Fruit fly (Drosophila melanogaster) whole organism, larva: ENCODE measurements around the gene CG42816.
A peak's percentile ranks its signal among the peaks of the same experiment; 100 is the strongest.

ENCODE experiments used
- noc ChIP-seq: fragments of 200-800 bp; sonication (Bioruptor generic); optimal IDR thresholded peaks from 3 replicates; lab custom pipeline; 2019; ENCODE audit warnings: missing biosample characterization, mild to moderate bottlenecking, missing genetic modification characterization, moderate library complexity

CG42816 gene

DNA sequence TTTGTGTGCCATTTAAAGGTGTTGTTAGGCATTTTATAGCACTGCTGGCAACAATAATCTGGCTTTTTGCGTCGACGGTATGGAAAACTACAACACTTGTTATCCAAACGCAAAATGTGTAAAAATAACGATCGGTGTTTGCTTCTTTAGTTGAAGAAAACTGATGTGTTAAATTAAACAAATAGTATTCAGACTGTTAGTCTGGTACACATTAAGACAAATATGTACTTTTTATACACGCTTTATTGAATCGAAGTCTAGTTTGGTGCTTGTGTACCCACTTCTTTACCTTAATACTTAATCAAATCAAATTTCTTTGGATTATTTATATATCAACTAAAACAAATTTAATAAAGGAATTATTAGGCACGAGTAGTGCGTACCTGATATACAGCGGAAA, 5.9 kb downstream of the CG42816 start:
- TF ChIP-seq noc (tag; lab: Kevin White, UChicago) = no peak

DNA sequence AAGACGTTTGTCGTGTGGAACGTTAAGA, 6.1 kb downstream of the CG42816 start, which contains the start of gene CG42815:
Gene CG42815, minus strand, starts transcription at position 20 of the 28 bp plus-strand sequence.
- TF ChIP-seq noc (tag; lab: Kevin White, UChicago) = no peak

DNA sequence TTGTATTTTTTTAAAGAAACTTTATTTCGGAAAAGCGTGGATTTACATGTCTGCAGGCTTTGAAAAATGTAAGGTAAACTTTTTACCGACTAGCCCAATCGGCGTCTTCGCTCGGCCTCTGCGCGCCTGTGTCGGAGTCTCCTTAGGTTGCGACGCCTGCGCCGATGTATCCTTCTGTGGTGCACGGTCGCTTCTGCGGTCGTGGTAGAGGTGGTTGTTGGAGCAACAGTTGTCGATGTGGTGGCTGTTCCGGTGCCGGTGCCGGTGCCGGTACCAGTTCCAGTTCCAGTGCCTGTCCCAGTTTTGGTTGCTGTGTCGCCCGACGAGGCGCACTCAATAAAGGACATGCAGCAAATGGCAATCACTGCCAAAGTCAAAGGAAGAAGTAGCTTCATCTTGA, 6.3 kb downstream of the CG42816 start:
- TF ChIP-seq noc (tag; lab: Kevin White, UChicago) = no peak

DNA sequence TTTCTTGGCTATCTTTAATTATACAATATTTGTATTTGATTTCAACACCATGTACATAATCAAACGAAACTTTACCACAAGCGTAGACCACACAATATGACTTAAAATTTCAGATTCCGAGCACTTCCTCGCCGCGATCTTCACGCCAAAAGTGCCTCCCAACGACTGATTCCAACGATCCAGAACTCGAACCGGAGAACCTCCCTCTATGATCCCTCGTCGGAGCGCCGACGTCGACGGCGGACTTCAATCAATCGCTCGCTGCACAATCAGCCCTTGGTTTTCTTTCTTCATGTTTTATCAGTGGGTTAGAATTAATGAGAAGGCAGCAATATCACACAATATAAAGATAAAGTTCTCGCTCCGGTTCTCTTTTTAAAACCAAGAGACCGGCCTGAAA, 33.4 kb downstream of the CG42816 start, which contains the start of the genes Adgf-A and Adgf-A2:
Gene Adgf-A, minus strand, starts transcription at position 172 of the 400 bp plus-strand sequence.
Gene Adgf-A2, minus strand, starts transcription at position 172 of the 400 bp plus-strand sequence.
- no peak for TF ChIP-seq noc (tag; lab: Kevin White, UChicago)

DNA sequence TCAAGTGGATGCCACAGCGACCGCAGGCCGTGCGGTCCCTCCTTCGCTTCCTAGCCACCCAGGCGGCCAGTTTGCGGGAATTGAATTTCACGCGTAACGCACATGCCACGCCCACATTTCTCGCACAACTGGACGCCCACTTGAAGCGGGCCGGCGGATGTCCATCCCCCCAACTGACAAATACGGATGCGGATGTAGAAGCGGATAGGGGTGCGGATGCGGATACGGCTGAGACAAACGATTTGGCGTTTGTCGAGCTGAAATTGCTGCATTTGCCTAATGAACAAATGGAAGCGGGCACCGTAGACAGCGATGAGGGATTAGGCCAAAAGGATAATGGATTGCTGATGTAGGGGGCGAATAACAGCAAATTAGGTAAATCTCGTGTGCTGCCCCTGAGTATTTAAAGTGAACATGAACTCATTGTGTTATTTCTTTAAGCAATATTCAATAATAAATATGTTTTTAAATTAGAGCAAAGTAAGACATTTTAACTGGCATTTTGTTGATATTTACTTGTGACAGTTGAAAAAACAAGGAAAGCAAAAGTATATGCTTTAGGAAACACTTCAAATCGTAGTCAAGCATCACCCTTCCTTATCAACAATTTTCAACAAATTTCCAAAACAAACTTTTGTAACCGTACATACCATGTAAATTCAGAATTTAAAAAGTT, 38.2 kb downstream of the CG42816 start, which contains the start of gene CG32181:
Gene CG32181, plus strand, starts transcription at position 626 of the 676 bp plus-strand sequence.
- TF ChIP-seq noc (tag; lab: Kevin White, UChicago) = no peak

DNA sequence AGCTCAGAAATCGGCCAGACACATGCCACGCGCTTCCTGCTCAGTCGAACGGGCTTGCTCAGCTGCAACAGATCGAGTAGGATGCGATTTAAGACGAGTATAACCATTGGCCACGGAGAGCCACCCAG, 39.4 kb downstream of the CG42816 start, which contains the start of gene CG32182:
Gene CG32182, plus strand, starts transcription at position 29 of the 128 bp plus-strand sequence.
- TF ChIP-seq noc (tag; lab: Kevin White, UChicago) = no peak

DNA sequence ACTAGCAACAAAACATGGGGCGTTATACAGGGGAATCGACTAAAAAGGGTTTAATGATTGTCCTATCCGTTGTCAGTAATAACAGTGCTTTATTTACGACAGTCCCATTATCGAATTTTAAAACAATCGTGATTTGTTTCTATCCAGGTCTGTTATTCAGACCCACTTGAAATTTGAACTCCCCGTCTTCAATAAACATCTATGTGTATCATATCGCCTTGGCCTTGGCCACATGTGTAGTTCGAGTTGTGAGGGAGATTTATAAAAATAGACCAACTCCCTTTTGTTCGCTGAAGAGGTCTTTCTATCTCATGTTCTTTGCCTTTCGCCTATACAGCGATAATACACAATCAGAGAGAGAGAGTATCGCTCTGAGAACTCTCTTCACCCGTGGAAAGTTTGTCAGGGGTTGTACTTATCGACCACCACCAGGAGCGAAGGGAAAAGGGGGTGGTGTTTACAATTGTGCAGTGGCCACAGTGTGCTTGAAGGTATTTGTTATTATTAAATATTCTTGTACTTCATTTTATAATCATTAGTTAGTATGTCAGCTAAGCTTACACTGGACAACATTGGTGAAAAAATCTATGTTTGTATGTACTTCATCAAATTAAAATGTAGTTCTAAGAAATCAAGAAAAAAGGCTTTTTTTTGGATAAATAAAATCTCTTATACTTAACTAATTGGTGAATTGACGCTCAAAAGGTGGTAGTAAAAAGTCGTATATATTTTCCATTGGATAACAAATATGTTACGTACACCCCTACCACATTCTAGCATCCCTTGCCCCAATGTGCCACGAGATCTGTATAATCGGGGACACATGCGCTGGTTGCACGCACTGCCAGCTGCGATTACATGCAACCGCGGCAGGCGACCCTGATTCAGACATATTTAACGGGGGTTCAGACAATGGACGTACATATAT, 40.0 kb downstream of the CG42816 start:
- no peak for TF ChIP-seq noc (tag; lab: Kevin White, UChicago)

DNA sequence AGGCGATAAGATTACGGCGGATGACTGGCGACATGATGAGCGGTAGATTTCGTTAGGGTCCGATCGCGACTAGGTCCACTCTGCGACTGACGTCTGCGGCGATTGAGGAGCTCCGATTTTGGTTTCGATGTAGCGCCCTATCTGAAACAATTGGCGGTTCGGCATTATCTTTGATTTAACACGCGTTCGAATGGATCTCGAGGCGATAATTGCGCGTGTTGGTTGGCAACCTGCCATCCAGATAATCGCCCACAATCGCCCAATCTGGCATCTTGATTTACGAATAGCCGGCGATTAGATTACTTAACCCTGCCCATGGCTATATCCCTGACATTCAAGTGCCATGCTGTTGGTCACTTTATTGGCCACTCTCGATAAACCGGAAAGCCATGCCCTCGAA, 43.1 kb downstream of the CG42816 start:
- TF ChIP-seq noc (tag; lab: Kevin White, UChicago) = peak; percentile 72

DNA sequence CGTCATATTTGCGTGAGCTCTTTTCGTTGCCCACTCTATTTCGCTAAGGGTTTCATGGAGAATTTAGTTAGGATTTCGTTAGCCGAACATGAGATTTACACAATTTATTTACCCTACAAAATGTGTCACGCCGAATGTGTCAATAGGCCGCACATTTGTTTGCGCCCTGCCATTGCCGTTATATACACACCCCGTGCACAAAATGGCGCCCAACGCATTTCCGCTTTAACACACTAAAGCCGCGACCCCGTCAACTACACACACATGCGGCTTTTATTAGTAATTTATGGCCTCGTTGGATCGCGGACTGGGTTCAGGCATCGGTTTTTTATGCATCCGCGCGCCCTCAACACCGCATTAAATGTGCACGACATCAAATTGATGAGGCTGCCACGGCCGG, 46.9 kb downstream of the CG42816 start, which contains the start of gene Adgf-B:
Gene Adgf-B, minus strand, starts transcription at position 101 of the 400 bp plus-strand sequence.
- no peak for TF ChIP-seq noc (tag; lab: Kevin White, UChicago)

DNA sequence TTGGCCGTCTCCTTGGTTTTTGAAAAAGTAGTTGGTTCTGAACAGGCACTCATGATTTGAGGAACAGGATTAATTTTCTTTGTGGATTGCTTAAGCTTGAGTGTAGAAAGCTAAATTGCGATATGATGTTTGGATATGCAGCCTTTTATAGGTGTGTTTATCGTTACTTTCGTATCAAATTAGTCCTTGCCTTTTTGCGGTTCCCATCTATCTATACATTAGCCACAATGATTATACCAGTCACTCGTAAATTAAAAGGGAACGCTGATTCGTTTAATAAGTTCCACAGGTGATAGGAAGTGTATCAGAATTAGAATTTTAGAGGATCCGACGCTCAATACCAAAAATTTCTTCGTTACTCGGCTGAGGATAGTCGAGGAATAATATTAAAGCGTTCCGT, 50.6 kb downstream of the CG42816 start, which contains the start of gene CG6034:
Gene CG6034, minus strand, starts transcription at position 101 of the 400 bp plus-strand sequence.
- no peak for TF ChIP-seq noc (tag; lab: Kevin White, UChicago)

DNA sequence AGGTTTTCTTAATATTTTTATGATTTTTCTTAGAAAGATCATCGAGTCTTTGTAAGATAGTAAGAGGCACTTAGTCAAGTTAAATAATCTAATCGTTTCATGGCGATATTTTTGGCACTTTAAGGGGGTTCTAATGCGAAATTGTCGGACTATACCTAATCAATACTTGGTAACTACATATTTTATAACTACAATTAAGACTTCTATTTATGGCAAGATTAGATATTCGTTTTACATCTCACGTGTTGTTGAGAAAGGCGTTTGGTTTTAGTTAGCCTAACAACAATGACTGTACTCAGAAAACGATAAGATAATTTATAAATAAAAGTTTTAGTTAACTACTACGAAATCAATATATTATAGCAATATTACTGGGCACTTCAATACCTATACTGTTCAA, 54.9 kb downstream of the CG42816 start:
- peak; percentile 42 for TF ChIP-seq noc (tag; lab: Kevin White, UChicago)
